Worm (Caenorhabditis elegans) whole organism, L1 larva: ENCODE data around the gene dmsr-4.

Experiments
- ama-1 ChIP-seq: fragments of 150-350 bp; optimal IDR thresholded peaks from 2 replicates; lab custom pipeline; 2014
- efl-1 ChIP-seq, 4 experiments: fragments of 150-350 bp; optimal IDR thresholded peaks in 3 of 4; peaks in 1 of 4; 1 replicate in 1 of 4; 2 replicates in 3 of 4; lab custom pipeline; 2014; ENCODE audit warnings: missing biosample characterization in 2 of 4, missing genetic modification characterization in 2 of 4, missing genetic modification reagents in 2 of 4
- elt-2 ChIP-seq: sonication (generic microtip); optimal IDR thresholded peaks from 2 replicates; lab custom pipeline; 2016; ENCODE audit warnings: missing genetic modification characterization, mild to moderate bottlenecking, inconsistent platforms, missing compliant biosample characterization, missing genetic modification reagents
- fkh-8 ChIP-seq: sonication (generic microtip); optimal IDR thresholded peaks from 2 replicates; lab custom pipeline; 2016; ENCODE audit warnings: mild to moderate bottlenecking, missing genetic modification characterization, missing compliant biosample characterization
- fos-1 ChIP-seq: fragments of 150-350 bp; optimal IDR thresholded peaks from 2 replicates; lab custom pipeline; 2014; ENCODE audit warnings: missing biosample characterization, missing genetic modification characterization
- nhr-12 ChIP-seq: sonication (generic microtip); optimal IDR thresholded peaks from 2 replicates; lab custom pipeline; 2017; ENCODE audit warnings: missing biosample characterization, missing genetic modification characterization
- ztf-11 ChIP-seq, 2 experiments: sonication (generic microtip); optimal IDR thresholded peaks; 2 replicates each; lab custom pipeline; 2016 to 2017; ENCODE audit warnings: missing genetic modification characterization in 2 of 2, missing biosample characterization in 1 of 2, missing compliant biosample characterization in 1 of 2

DNA sequence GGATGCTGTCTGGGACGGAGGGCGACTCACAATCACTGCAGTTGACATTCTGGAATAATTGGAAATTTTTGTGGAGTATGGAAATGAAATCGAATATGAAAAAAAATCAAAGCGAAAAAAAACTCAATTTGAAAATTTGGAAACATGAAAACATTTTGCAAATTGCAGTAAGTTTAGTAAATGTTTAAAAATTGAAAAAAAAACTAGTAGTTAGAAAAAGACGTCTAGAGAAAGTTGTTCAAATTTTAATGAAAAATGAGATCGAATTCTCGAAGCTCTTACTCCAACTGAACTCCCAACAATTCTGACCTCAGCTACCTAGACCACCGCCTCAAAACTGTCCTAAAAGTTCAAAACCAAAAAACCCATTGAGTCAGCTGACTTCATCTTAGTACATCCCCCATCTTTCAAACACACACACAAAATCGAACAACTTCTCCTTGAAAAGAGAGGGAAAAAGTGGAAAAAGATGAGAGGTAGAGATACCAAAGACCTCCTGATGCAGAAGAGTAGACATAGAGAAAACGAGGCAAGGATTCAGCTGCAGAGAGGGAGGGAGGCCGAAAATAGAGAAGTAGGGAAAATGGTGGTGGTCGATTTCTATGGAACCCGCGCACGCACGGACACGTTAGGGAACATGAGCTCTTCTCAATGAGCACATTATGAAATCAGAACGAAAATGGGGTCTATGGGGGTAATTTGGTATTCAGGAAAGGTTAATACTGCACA is 33.7 kb downstream of the dmsr-4 start, which contains the start of gene K01A2.10:
- TF ChIP-seq efl-1 (optimal IDR thresholded peaks at IDR 0.05; lab: Kevin White, UChicago) (peak; percentile 37 to 49), efl-1 (GFP tag; optimal IDR thresholded peaks at IDR 0.05 in 1 of 2; lab: Kevin White, UChicago) (peak; percentile 38 to 93), fos-1 (tag; lab: Kevin White, UChicago) (peak; percentile 47), nhr-12 (no peak), ama-1 (lab: Kevin White, UChicago) (peak; percentile 13), elt-2 (tag; lab: Kevin White, UChicago) (no peak), ztf-11 (tag; optimal IDR thresholded peaks at IDR 0.05; lab: Kevin White, UChicago) (no peak), fkh-8 (tag; lab: Kevin White, UChicago) (peak; percentile 51)
